Worm (Caenorhabditis elegans): ENCODE measurements around the gene srw-4.

The srw-4 gene

ce11 chrV:2884411-2884810, 4.2 kb downstream of the srw-4 start, which contains the start of gene sre-24:
sre-24 (plus strand) TSS chrV:2884711.
- TF ChIP-seq sptf-1 (tag; optimal IDR thresholded peaks at IDR 0.05) (no peak), ham-2 (GFP tag; optimal IDR thresholded peaks at IDR 0.05) (no peak), lin-13 (tag; optimal IDR thresholded peaks at IDR 0.05) (no peak), cnd-1 (tag; optimal IDR thresholded peaks at IDR 0.05) (no peak), ces-1 (GFP tag; optimal IDR thresholded peaks at IDR 0.05) (no peak), nhr-76 (tag; optimal IDR thresholded peaks at IDR 0.05) (no peak), tbx-8 (GFP tag; optimal IDR thresholded peaks at IDR 0.05) (no peak), lsy-2 (tag; optimal IDR thresholded peaks at IDR 0.05) (no peak), lin-32 (GFP tag; optimal IDR thresholded peaks at IDR 0.05) (no peak), mep-1 (tag; optimal IDR thresholded peaks at IDR 0.05) (no peak), nhr-2 (tag; optimal IDR thresholded peaks at IDR 0.05) (no peak), flh-1 (GFP tag; optimal IDR thresholded peaks at IDR 0.05) (no peak), blmp-1 (tag; optimal IDR thresholded peaks at IDR 0.05) (no peak), mls-2 (tag; optimal IDR thresholded peaks at IDR 0.05) (no peak)

- no peak for TF ChIP-seq lsy-2 (tag; optimal IDR thresholded peaks at IDR 0.05)
- TF ChIP-seq ceh-39 (tag; optimal IDR thresholded peaks at IDR 0.05): no peak
- no peak for TF ChIP-seq lin-13 (tag; optimal IDR thresholded peaks at IDR 0.05)
- no peak for TF ChIP-seq nhr-237 (tag; optimal IDR thresholded peaks at IDR 0.05)
- no peak for TF ChIP-seq blmp-1 (tag; optimal IDR thresholded peaks at IDR 0.05)
- TF ChIP-seq pha-4 (tag; optimal IDR thresholded peaks at IDR 0.05): no peak
- TF ChIP-seq nhr-28 (tag; optimal IDR thresholded peaks at IDR 0.05): no peak
- no peak for TF ChIP-seq bed-3 (GFP tag; optimal IDR thresholded peaks at IDR 0.05)
- TF ChIP-seq elt-3 (tag; optimal IDR thresholded peaks at IDR 0.05): no peak
- no peak for TF ChIP-seq zip-8 (tag; optimal IDR thresholded peaks at IDR 0.05)
- TF ChIP-seq unc-62 (GFP tag; optimal IDR thresholded peaks at IDR 0.05): no peak
These were observed 5.5 kb downstream of the srw-4 start for ce11 chrV:2883097-2883496.

ce11 chrV:2881565-2881964, 7.0 kb downstream of the srw-4 start:
- TF ChIP-seq nhr-12 (tag; optimal IDR thresholded peaks at IDR 0.05) (no peak), ceh-83 (GFP tag; optimal IDR thresholded peaks at IDR 0.05) (no peak), cnd-1 (tag; optimal IDR thresholded peaks at IDR 0.05) (no peak), bed-3 (GFP tag; optimal IDR thresholded peaks at IDR 0.05) (no peak), elt-1 (tag; optimal IDR thresholded peaks at IDR 0.05; ENCODE audit: borderline replicate concordance, insufficient read depth) (no peak), hlh-1 (tag; optimal IDR thresholded peaks at IDR 0.05) (no peak), mep-1 (tag; optimal IDR thresholded peaks at IDR 0.05) (no peak), ces-1 (GFP tag; optimal IDR thresholded peaks at IDR 0.05) (no peak), nhr-237 (tag; optimal IDR thresholded peaks at IDR 0.05) (no peak), snpc-4 (tag; optimal IDR thresholded peaks at IDR 0.05) (no peak), ceh-39 (tag; optimal IDR thresholded peaks at IDR 0.05) (no peak), sptf-1 (tag; optimal IDR thresholded peaks at IDR 0.05) (no peak), tbx-8 (GFP tag; optimal IDR thresholded peaks at IDR 0.05) (no peak)

ce11 chrV:2881016-2881415, 7.6 kb downstream of the srw-4 start, which contains the start of gene ifc-1:
ifc-1 (plus strand) TSS chrV:2881393.
- no peak for TF ChIP-seq zip-8 (tag; optimal IDR thresholded peaks at IDR 0.05)
- no peak for TF ChIP-seq bed-3 (GFP tag; optimal IDR thresholded peaks at IDR 0.05)
- TF ChIP-seq lin-32 (GFP tag; optimal IDR thresholded peaks at IDR 0.05): no peak
- TF ChIP-seq cnd-1 (tag; optimal IDR thresholded peaks at IDR 0.05): no peak
- no peak for TF ChIP-seq blmp-1 (tag; optimal IDR thresholded peaks at IDR 0.05)
- no peak for TF ChIP-seq nhr-2 (tag; optimal IDR thresholded peaks at IDR 0.05)
- TF ChIP-seq sptf-1 (tag; optimal IDR thresholded peaks at IDR 0.05): no peak
- TF ChIP-seq nhr-76 (tag; optimal IDR thresholded peaks at IDR 0.05): no peak
- no peak for TF ChIP-seq mls-2 (tag; optimal IDR thresholded peaks at IDR 0.05)
- no peak for TF ChIP-seq nhr-28 (tag; optimal IDR thresholded peaks at IDR 0.05)
- TF ChIP-seq ztf-11 (tag; optimal IDR thresholded peaks at IDR 0.05): no peak
- TF ChIP-seq flh-1 (GFP tag; optimal IDR thresholded peaks at IDR 0.05): no peak
- TF ChIP-seq mep-1 (tag; optimal IDR thresholded peaks at IDR 0.05): no peak
- TF ChIP-seq sem-2 (GFP tag; optimal IDR thresholded peaks at IDR 0.05): no peak
- TF ChIP-seq elt-1 (tag; optimal IDR thresholded peaks at IDR 0.05; ENCODE audit: borderline replicate concordance, insufficient read depth): no peak
- no peak for TF ChIP-seq ceh-43 (GFP tag; optimal IDR thresholded peaks at IDR 0.05)
- no peak for TF ChIP-seq unc-62 (GFP tag; optimal IDR thresholded peaks at IDR 0.05)
- TF ChIP-seq lin-13 (tag; optimal IDR thresholded peaks at IDR 0.05): no peak

- TF ChIP-seq nhr-2 (tag; optimal IDR thresholded peaks at IDR 0.05) (no peak), unc-39 (tag; optimal IDR thresholded peaks at IDR 0.05) (no peak), tbx-8 (GFP tag; optimal IDR thresholded peaks at IDR 0.05) (no peak)
These were observed 8.2 kb downstream of the srw-4 start for ce11 chrV:2880356-2880755.
